Worm (Caenorhabditis elegans) whole organism, young adult: ENCODE data around the gene col-94.

Source experiments
- B0019.2 ChIP-seq: fragments of 200-800 bp; sonication (Bioruptor generic); conservative IDR thresholded peaks from 2 replicates; pipeline ENCODE4 v1.3.6; 2022; ENCODE audit warnings: missing genetic modification reagents, missing genetic modification characterization, missing compliant biosample characterization
- F22D6.2 ChIP-seq: sonication (generic microtip); optimal IDR thresholded peaks from 2 replicates; lab custom pipeline; 2016; ENCODE audit warnings: mild to moderate bottlenecking, missing genetic modification characterization, missing compliant biosample characterization
- F23B12.7 ChIP-seq: sonication (generic microtip); optimal IDR thresholded peaks from 2 replicates; lab custom pipeline; 2017; ENCODE audit warnings: missing genetic modification characterization, mild to moderate bottlenecking, missing compliant biosample characterization, antibody characterized with exemption, moderate library complexity; ENCODE audit not compliant: insufficient read depth
- F39B2.1 ChIP-seq: fragments of 200-800 bp; sonication (Bioruptor generic); IDR thresholded peaks from 2 replicates; pipeline ENCODE4 v1.3.6; 2022; ENCODE audit warnings: missing genetic modification reagents, missing genetic modification characterization, missing compliant biosample characterization
- F57C9.4 ChIP-seq: sonication (generic microtip); optimal IDR thresholded peaks from 2 replicates; lab custom pipeline; 2017; ENCODE audit warnings: mild to moderate bottlenecking, missing genetic modification characterization, missing compliant biosample characterization
- T07F8.4 ChIP-seq: sonication (generic microtip); optimal IDR thresholded peaks from 2 replicates; lab custom pipeline; 2016; ENCODE audit warnings: mild to moderate bottlenecking, missing genetic modification characterization, moderate library complexity, missing compliant biosample characterization
- T26A5.8 ChIP-seq: sonication (generic microtip); optimal IDR thresholded peaks from 2 replicates; lab custom pipeline; 2016; ENCODE audit warnings: missing genetic modification characterization, missing compliant biosample characterization
- Y53F4B.3 ChIP-seq: fragments of 200-800 bp; sonication (Bioruptor generic); IDR thresholded peaks from 2 replicates; pipeline ENCODE4 v1.3.6; 2022; ENCODE audit warnings: missing genetic modification reagents, missing genetic modification characterization, missing compliant biosample characterization
- Y53G8AR.9 ChIP-seq: fragments of 200-800 bp; sonication (Bioruptor generic); conservative IDR thresholded peaks from 2 replicates; pipeline ENCODE4 v1.3.6; 2022; ENCODE audit warnings: missing genetic modification reagents, missing genetic modification characterization, missing compliant biosample characterization
- Y67H2A.10 ChIP-seq: fragments of 200-800 bp; sonication (Bioruptor generic); conservative IDR thresholded peaks from 2 replicates; pipeline ENCODE4 v1.3.6; 2022; ENCODE audit warnings: missing genetic modification reagents, missing genetic modification characterization, missing compliant biosample characterization
- ZK185.1 ChIP-seq: sonication (generic microtip); optimal IDR thresholded peaks from 2 replicates; lab custom pipeline; 2016; ENCODE audit warnings: mild to moderate bottlenecking, missing genetic modification characterization, missing compliant biosample characterization; ENCODE audit not compliant: poor library complexity, severe bottlenecking
- athp-1 ChIP-seq: sonication (generic microtip); optimal IDR thresholded peaks from 2 replicates; lab custom pipeline; 2017; ENCODE audit warnings: mild to moderate bottlenecking, missing genetic modification characterization, missing compliant biosample characterization
- attf-5 ChIP-seq: fragments of 200-800 bp; sonication (Bioruptor generic); optimal IDR thresholded peaks from 2 replicates; lab custom pipeline; 2018; ENCODE audit warnings: mild to moderate bottlenecking, missing genetic modification characterization, missing compliant biosample characterization
- ccch-3 ChIP-seq: fragments of 200-800 bp; sonication (Bioruptor generic); optimal IDR thresholded peaks from 2 replicates; lab custom pipeline; 2018; ENCODE audit warnings: mild to moderate bottlenecking, missing genetic modification characterization, missing compliant biosample characterization
- cebp-1 ChIP-seq, 2 experiments: fragments of 200-800 bp in 1 of 2; sonication (Bioruptor generic) in 1 of 2; sonication (generic microtip) in 1 of 2; IDR thresholded peaks in 1 of 2; optimal IDR thresholded peaks in 1 of 2; 2 replicates each; pipeline versions ENCODE4 v1.3.6 to Lab custom; 2017 to 2022; ENCODE audit warnings: missing compliant biosample characterization in 2 of 2, missing genetic modification characterization in 2 of 2, mild to moderate bottlenecking in 1 of 2, missing genetic modification reagents in 1 of 2, moderate library complexity in 1 of 2
- ceh-100 ChIP-seq: fragments of 200-800 bp; sonication (Bioruptor generic); IDR thresholded peaks from 2 replicates; pipeline ENCODE4 v1.3.6; 2022; ENCODE audit warnings: missing genetic modification reagents, missing genetic modification characterization, missing compliant biosample characterization
- ceh-27 ChIP-seq: fragments of 200-800 bp; sonication (Bioruptor generic); optimal IDR thresholded peaks from 2 replicates; lab custom pipeline; 2018; ENCODE audit warnings: mild to moderate bottlenecking, missing genetic modification characterization, moderate library complexity, missing compliant biosample characterization
- ceh-58 ChIP-seq: fragments of 200-800 bp; sonication (Bioruptor generic); IDR thresholded peaks from 2 replicates; pipeline ENCODE4 v1.3.6; 2022; ENCODE audit warnings: missing genetic modification characterization, missing compliant biosample characterization
- ceh-79 ChIP-seq: sonication (generic microtip); optimal IDR thresholded peaks from 2 replicates; lab custom pipeline; 2017; ENCODE audit warnings: mild to moderate bottlenecking, missing genetic modification characterization, missing compliant biosample characterization
- die-1 ChIP-seq: sonication (generic microtip); optimal IDR thresholded peaks from 2 replicates; lab custom pipeline; 2016; ENCODE audit warnings: missing genotype, mild to moderate bottlenecking, missing genetic modification characterization, missing compliant biosample characterization
- ets-4 ChIP-seq: fragments of 200-800 bp; sonication (Bioruptor generic); optimal IDR thresholded peaks from 2 replicates; lab custom pipeline; 2018; ENCODE audit warnings: mild to moderate bottlenecking, missing genetic modification characterization, missing compliant biosample characterization
- him-1 ChIP-seq: sonication (generic microtip); optimal IDR thresholded peaks from 2 replicates; lab custom pipeline; 2016; ENCODE audit warnings: missing genotype, missing genetic modification reagents, missing genetic modification characterization, missing compliant biosample characterization
- hmg-1.2 ChIP-seq: fragments of 200-800 bp; sonication (Bioruptor generic); IDR thresholded peaks from 2 replicates; pipeline ENCODE4 v1.3.6; 2022; ENCODE audit warnings: missing genetic modification reagents, missing genetic modification characterization, missing compliant biosample characterization
- hrde-1 ChIP-seq: sonication (generic microtip); optimal IDR thresholded peaks from 2 replicates; lab custom pipeline; 2016; ENCODE audit warnings: missing genetic modification characterization, mild to moderate bottlenecking, missing compliant biosample characterization, moderate library complexity, missing genotype, missing genetic modification reagents, borderline replicate concordance
- hsf-1 ChIP-seq: fragments of 200-800 bp; sonication (Bioruptor generic); IDR thresholded peaks from 2 replicates; pipeline ENCODE4 v1.3.6; 2022; ENCODE audit warnings: missing genetic modification reagents, missing genetic modification characterization, missing compliant biosample characterization
- lag-1 ChIP-seq: fragments of 200-800 bp; sonication (Bioruptor generic); IDR thresholded peaks from 2 replicates; pipeline ENCODE4 v1.3.6; 2022; ENCODE audit warnings: missing genetic modification reagents, missing genetic modification characterization, missing compliant biosample characterization
- let-526 ChIP-seq: fragments of 200-800 bp; sonication (Bioruptor generic); IDR thresholded peaks from 2 replicates; pipeline ENCODE4 v1.3.6; 2022; ENCODE audit warnings: missing genetic modification reagents, missing genetic modification characterization, missing compliant biosample characterization
- let-607 ChIP-seq, 2 experiments: fragments of 200-800 bp in 1 of 2; sonication (Bioruptor generic) in 1 of 2; sonication (generic microtip) in 1 of 2; optimal IDR thresholded peaks; 2 replicates each; lab custom pipeline; 2016 to 2018; ENCODE audit warnings: mild to moderate bottlenecking in 2 of 2, missing compliant biosample characterization in 2 of 2, missing genetic modification characterization in 2 of 2, moderate library complexity in 2 of 2, missing genotype in 1 of 2
- lin-26 ChIP-seq: fragments of 200-800 bp; sonication (Bioruptor generic); IDR thresholded peaks from 2 replicates; pipeline ENCODE4 v1.3.6; 2022; ENCODE audit warnings: missing genetic modification reagents, missing genetic modification characterization, missing compliant biosample characterization
- lin-40 ChIP-seq: sonication (generic microtip); optimal IDR thresholded peaks from 2 replicates; lab custom pipeline; 2016; ENCODE audit warnings: missing genetic modification characterization, mild to moderate bottlenecking, missing compliant biosample characterization, missing genotype, missing genetic modification reagents
- lin-54 ChIP-seq: fragments of 200-800 bp; sonication (Bioruptor generic); optimal IDR thresholded peaks from 2 replicates; lab custom pipeline; 2018; ENCODE audit warnings: mild to moderate bottlenecking, missing genetic modification characterization, missing compliant biosample characterization
- lir-1 ChIP-seq: fragments of 200-800 bp; sonication (Bioruptor generic); conservative IDR thresholded peaks from 2 replicates; pipeline ENCODE4 v1.3.6; 2022; ENCODE audit warnings: missing genetic modification reagents, missing genetic modification characterization, missing compliant biosample characterization
- lsy-27 ChIP-seq: sonication (generic microtip); optimal IDR thresholded peaks from 2 replicates; lab custom pipeline; 2017; ENCODE audit warnings: missing genetic modification characterization, mild to moderate bottlenecking, missing compliant biosample characterization, antibody characterized with exemption, missing genotype, borderline replicate concordance; ENCODE audit not compliant: insufficient read depth
- mes-4 ChIP-seq: sonication (generic microtip); optimal IDR thresholded peaks from 2 replicates; lab custom pipeline; 2016; ENCODE audit warnings: missing genotype, missing genetic modification characterization, missing compliant biosample characterization
- mxl-1 ChIP-seq: sonication (generic microtip); optimal IDR thresholded peaks from 2 replicates; lab custom pipeline; 2016; ENCODE audit warnings: missing genetic modification characterization, missing compliant biosample characterization
- nfyb-1 ChIP-seq: fragments of 200-800 bp; sonication (Bioruptor generic); IDR thresholded peaks from 2 replicates; pipeline ENCODE4 v1.3.6; 2022; ENCODE audit warnings: missing genetic modification reagents, missing genetic modification characterization, missing compliant biosample characterization
- nhr-27 ChIP-seq: fragments of 200-800 bp; sonication (Bioruptor generic); optimal IDR thresholded peaks from 2 replicates; lab custom pipeline; 2018; ENCODE audit warnings: mild to moderate bottlenecking, missing genetic modification characterization, moderate library complexity, missing compliant biosample characterization
- pbrm-1 ChIP-seq: fragments of 200-800 bp; sonication (Bioruptor generic); IDR thresholded peaks from 2 replicates; pipeline ENCODE4 v1.3.6; 2022; ENCODE audit warnings: missing genetic modification reagents, missing genetic modification characterization, missing compliant biosample characterization
- rec-8 ChIP-seq, 2 experiments: sonication (generic microtip); optimal IDR thresholded peaks; 2 replicates each; lab custom pipeline; 2016; ENCODE audit warnings: mild to moderate bottlenecking in 2 of 2, missing genetic modification characterization in 2 of 2, missing genetic modification reagents in 2 of 2, missing genotype in 2 of 2, missing biosample characterization in 1 of 2, missing compliant biosample characterization in 1 of 2, moderate library complexity in 1 of 2
- sptf-2 ChIP-seq: fragments of 200-800 bp; sonication (Bioruptor generic); optimal IDR thresholded peaks from 2 replicates; lab custom pipeline; 2018; ENCODE audit warnings: mild to moderate bottlenecking, missing genetic modification characterization, missing compliant biosample characterization
- ztf-18 ChIP-seq: sonication (generic microtip); optimal IDR thresholded peaks from 2 replicates; lab custom pipeline; 2016; ENCODE audit warnings: missing genotype, mild to moderate bottlenecking, missing genetic modification characterization, missing compliant biosample characterization
- ztf-28 ChIP-seq: fragments of 200-800 bp; sonication (Bioruptor generic); IDR thresholded peaks from 2 replicates; pipeline ENCODE4 v1.3.6; 2022; ENCODE audit warnings: missing genetic modification reagents, missing genetic modification characterization, missing compliant biosample characterization
- ztf-3 ChIP-seq: fragments of 200-800 bp; sonication (Bioruptor generic); optimal IDR thresholded peaks from 2 replicates; lab custom pipeline; 2018; ENCODE audit warnings: mild to moderate bottlenecking, missing genetic modification characterization, missing compliant biosample characterization

col-94 gene

DNA sequence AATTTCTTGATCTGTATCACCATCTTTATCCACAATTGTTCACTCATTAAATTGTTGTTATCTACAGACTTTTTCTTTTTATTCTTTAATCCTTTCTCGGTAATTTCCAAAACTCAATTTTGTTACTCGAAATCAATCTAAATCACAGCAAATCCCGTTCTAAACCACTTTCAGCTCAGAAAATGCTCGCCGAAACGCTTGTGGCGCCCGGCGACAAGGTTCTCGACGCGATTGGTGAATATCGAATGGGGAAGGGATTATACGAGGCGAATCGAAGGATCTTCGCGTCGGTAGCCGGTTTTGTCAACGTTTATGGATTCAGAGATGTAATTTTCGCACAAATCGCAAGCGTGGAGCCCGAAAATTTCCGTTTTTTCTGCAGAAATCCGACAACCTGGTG, 21.2 kb upstream of the col-94 start, which contains the start of gene exos-1 (continued):
- TF ChIP-seq T07F8.4 (tag; lab: Kevin White, UChicago) = no peak
- no peak for TF ChIP-seq lir-1 (GFP tag; lab: Robert Waterston, UW)
- TF ChIP-seq sptf-2 = no peak
- no peak for TF ChIP-seq F22D6.2
- 0 out of 2 replicates have a peak, but pooled peaks have one; percentile 33 for TF ChIP-seq nfyb-1 (GFP tag; lab: Robert Waterston, UW)
- no peak for TF ChIP-seq T26A5.8
- no peak for TF ChIP-seq lin-40
- no peak for TF ChIP-seq let-607 (tag; optimal IDR thresholded peaks at IDR 0.05; lab: Kevin White, UChicago)
- no peak for TF ChIP-seq ccch-3 (GFP tag; lab: Kevin White, UChicago)
- TF ChIP-seq ceh-79 (tag; lab: Kevin White, UChicago) = no peak

DNA sequence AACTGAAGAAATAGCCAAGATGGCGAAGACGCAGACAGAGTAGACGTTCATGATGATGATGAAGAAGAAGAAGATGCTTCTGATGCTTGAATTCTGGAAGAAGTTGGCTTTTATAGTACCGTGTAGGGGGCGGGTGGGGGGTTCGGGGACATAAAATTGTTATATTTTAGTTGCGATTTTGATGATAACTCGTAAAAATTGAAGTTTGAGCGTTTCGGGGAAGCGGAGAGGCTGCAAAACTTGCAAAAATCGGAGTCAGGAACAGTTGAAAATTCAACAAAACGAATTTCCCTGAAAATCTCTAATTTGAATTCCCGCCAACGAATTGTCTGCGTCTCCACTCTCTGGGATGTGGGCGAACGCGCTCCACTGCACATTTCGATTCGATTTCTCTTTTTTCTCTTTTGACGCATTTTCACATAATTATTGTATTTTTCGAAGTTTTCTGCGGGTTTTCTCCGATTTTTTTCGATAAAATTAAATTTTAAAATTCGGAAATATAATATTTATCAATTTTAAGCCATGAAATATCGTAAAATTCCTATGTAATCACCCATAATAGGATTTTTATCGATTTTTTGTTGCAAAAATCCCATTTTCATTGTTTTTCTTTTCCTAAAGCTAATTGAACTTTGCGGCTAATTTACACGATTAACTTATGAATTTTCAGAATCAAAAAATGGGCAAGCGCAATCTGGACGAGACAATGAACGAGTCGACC, 20.0 kb upstream of the col-94 start, which contains the start of the genes fipr-17 and Y48A6B.3:
fipr-17 (minus strand) TSS at position 51 of the 721 bp plus-strand sequence.
Y48A6B.3 (plus strand) TSS at position 671 of the 721 bp plus-strand sequence.
- no peak for TF ChIP-seq mes-4 (tag; lab: Kevin White, UChicago)
- TF ChIP-seq Y67H2A.10 (GFP tag; lab: Robert Waterston, UW) = no peak
- TF ChIP-seq lir-1 (GFP tag; lab: Robert Waterston, UW) = 0 out of 2 replicates have a peak, but pooled peaks have one; percentile 13
- peak; percentile 21 for TF ChIP-seq athp-1 (tag; lab: Kevin White, UChicago)
- no peak for TF ChIP-seq lin-26 (GFP tag; lab: Robert Waterston, UW)
- no peak for TF ChIP-seq F22D6.2
- TF ChIP-seq attf-5 (GFP tag; lab: Kevin White, UChicago) = peak; percentile 88
- TF ChIP-seq lsy-27 (tag; lab: Kevin White, UChicago) = no peak
- TF ChIP-seq Y53F4B.3 (GFP tag; lab: Robert Waterston, UW) = no peak
- peak; percentile 67 for TF ChIP-seq hmg-1.2 (GFP tag; lab: Robert Waterston, UW)
- no peak for TF ChIP-seq ztf-3 (GFP tag; lab: Kevin White, UChicago)
- TF ChIP-seq rec-8 (tag; optimal IDR thresholded peaks at IDR 0.05; lab: Kevin White, UChicago) = no peak
- TF ChIP-seq let-607 (tag; optimal IDR thresholded peaks at IDR 0.05; lab: Kevin White, UChicago) = no peak
- no peak for TF ChIP-seq lag-1
- no peak for TF ChIP-seq die-1 (tag; lab: Kevin White, UChicago)
- peak; percentile 69 for TF ChIP-seq him-1 (tag; lab: Kevin White, UChicago)
- TF ChIP-seq hrde-1 (tag; lab: Kevin White, UChicago) = no peak
- TF ChIP-seq T26A5.8 = no peak
- TF ChIP-seq ztf-18 = peak; percentile 31
- TF ChIP-seq hsf-1 (GFP tag; lab: Robert Waterston, UW) = peak; percentile 65; the same call in 1 of the 2 replicates
- peak; percentile 46; the same call in 1 of the 2 replicates for TF ChIP-seq pbrm-1 (GFP tag; lab: Robert Waterston, UW)
- no peak for TF ChIP-seq ets-4 (GFP tag; lab: Kevin White, UChicago)
- TF ChIP-seq ceh-27 (GFP tag; lab: Kevin White, UChicago) = peak; percentile 42
- peak; percentile 93 for TF ChIP-seq F23B12.7 (tag; lab: Kevin White, UChicago)
- peak; percentile 82 for TF ChIP-seq ceh-100 (GFP tag; lab: Robert Waterston, UW)
- TF ChIP-seq nhr-27 (tag; lab: Kevin White, UChicago) = no peak
- no peak for TF ChIP-seq ceh-58 (GFP tag; lab: Robert Waterston, UW)
- peak; percentile 50; the same call in 1 of the 2 replicates for TF ChIP-seq Y53G8AR.9 (GFP tag; lab: Robert Waterston, UW)
- TF ChIP-seq cebp-1 (GFP tag; IDR thresholded peaks at IDR 0.05; lab: Robert Waterston, UW) = no peak
- peak; percentile 62 for TF ChIP-seq cebp-1 (tag; optimal IDR thresholded peaks at IDR 0.05; lab: Kevin White, UChicago)
- no peak for TF ChIP-seq mxl-1 (tag; lab: Kevin White, UChicago)
- TF ChIP-seq F39B2.1 (GFP tag; lab: Robert Waterston, UW) = no peak
- TF ChIP-seq lin-54 = peak; percentile 98
- TF ChIP-seq ztf-28 (GFP tag; lab: Robert Waterston, UW) = 0 out of 2 replicates have a peak, but pooled peaks have one; percentile 43
- no peak for TF ChIP-seq ZK185.1
- TF ChIP-seq B0019.2 (GFP tag; lab: Robert Waterston, UW) = peak; percentile 78
- TF ChIP-seq F57C9.4 (tag; lab: Kevin White, UChicago) = no peak
- TF ChIP-seq let-526 = no peak
